Worm (Caenorhabditis elegans): Measurements from ENCODE around the gene ebp-3.

Gene ebp-3

ce11 chrV:18079163-18079562, 23.4 kb downstream of the ebp-3 start (continued):
- peak; percentile 67 for TF ChIP-seq attf-5 (GFP tag; optimal IDR thresholded peaks at IDR 0.05)
- peak; percentile 41; the same call in 1 of the 2 replicates for TF ChIP-seq D2030.7 (GFP tag; IDR thresholded peaks at IDR 0.05)
- peak; percentile 98 for TF ChIP-seq hmg-1.2 (GFP tag; IDR thresholded peaks at IDR 0.05)
- TF ChIP-seq tbp1 (GFP tag; optimal IDR thresholded peaks at IDR 0.05) = peak; percentile 13
- peak; percentile 21 for TF ChIP-seq nhr-80 (tag; optimal IDR thresholded peaks at IDR 0.05)

DNA sequence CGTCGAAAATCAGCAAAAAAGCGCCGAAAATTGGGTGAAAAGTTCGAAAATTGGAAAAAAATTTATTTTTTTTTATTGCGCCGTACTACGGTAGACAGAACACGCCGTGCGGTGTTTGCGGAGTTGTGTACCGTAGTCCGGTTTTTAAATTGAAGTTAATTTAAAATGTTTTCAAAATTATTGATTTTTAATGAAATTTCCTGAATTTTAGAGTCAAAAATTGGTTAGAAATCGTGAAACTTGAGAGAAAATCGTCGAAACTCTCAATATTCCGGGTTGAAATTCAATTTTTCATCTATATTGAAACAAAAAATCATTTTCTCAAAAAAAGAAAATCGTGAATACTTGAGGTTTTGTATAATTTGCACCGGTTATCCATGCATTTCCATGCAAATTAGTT, 26.1 kb downstream of the ebp-3 start, which contains the start of gene nova-1:
TSS of gene nova-1 (minus strand) at position 101 of the 400 bp plus-strand sequence.
- peak; percentile 78 for TF ChIP-seq lsl-1 (GFP tag; optimal IDR thresholded peaks at IDR 0.05)
- no peak for TF ChIP-seq efl-1 (GFP tag; optimal IDR thresholded peaks at IDR 0.05)
- TF ChIP-seq F33H1.4 (GFP tag; IDR thresholded peaks at IDR 0.05) = no peak

- no peak for TF ChIP-seq F22D6.2 (tag; optimal IDR thresholded peaks at IDR 0.05)
- peak; percentile 47 for TF ChIP-seq lin-54 (GFP tag; optimal IDR thresholded peaks at IDR 0.05)
- no peak for TF ChIP-seq chd-7 (tag; optimal IDR thresholded peaks at IDR 0.05)
- TF ChIP-seq Y53G8AR.9 (GFP tag; conservative IDR thresholded peaks at IDR 0.05) = 0 out of 2 replicates have a peak, but pooled peaks have one; percentile 42
- no peak for TF ChIP-seq Y67H2A.10 (GFP tag; conservative IDR thresholded peaks at IDR 0.05)
- no peak for TF ChIP-seq B0019.2 (GFP tag; conservative IDR thresholded peaks at IDR 0.05)
- TF ChIP-seq zfh-2 (GFP tag; conservative IDR thresholded peaks at IDR 0.05) = no peak
- TF ChIP-seq repo-1 (tag; optimal IDR thresholded peaks at IDR 0.05) = peak; percentile 14
- TF ChIP-seq let-607 (tag; optimal IDR thresholded peaks at IDR 0.05) = no peak
- TF ChIP-seq snpc-1.3 (tag; optimal IDR thresholded peaks at IDR 0.05; ENCODE audit: insufficient read depth) = no peak
- TF ChIP-seq F55B11.4 (tag; optimal IDR thresholded peaks at IDR 0.05; ENCODE audit: borderline replicate concordance, insufficient read depth) = no peak
- TF ChIP-seq bed-1 (GFP tag; IDR thresholded peaks at IDR 0.05) = no peak
- TF ChIP-seq mcd-1 (GFP tag; IDR thresholded peaks at IDR 0.05) = peak; percentile 27; the same call in 1 of the 2 replicates
- TF ChIP-seq aptf-3 (GFP tag; IDR thresholded peaks at IDR 0.05) = 0 out of 2 replicates have a peak, but pooled peaks have one; percentile 69
- no peak for TF ChIP-seq nhr-90 (tag; optimal IDR thresholded peaks at IDR 0.05)
- peak; percentile 81 for TF ChIP-seq lsl-1 (GFP tag; optimal IDR thresholded peaks at IDR 0.05)
- peak; percentile 61 for TF ChIP-seq D2030.7 (GFP tag; IDR thresholded peaks at IDR 0.05)
- TF ChIP-seq egl-44 (GFP tag; IDR thresholded peaks at IDR 0.05) = 0 out of 2 replicates have a peak, but pooled peaks have one; percentile 26
- no peak for TF ChIP-seq ceh-79 (tag; optimal IDR thresholded peaks at IDR 0.05)
- no peak for TF ChIP-seq him-1 (tag; optimal IDR thresholded peaks at IDR 0.05)
- TF ChIP-seq madf-3 (GFP tag; IDR thresholded peaks at IDR 0.05) = no peak
- TF ChIP-seq mxl-1 (tag; optimal IDR thresholded peaks at IDR 0.05) = no peak
- TF ChIP-seq lsy-27 (tag; optimal IDR thresholded peaks at IDR 0.05; ENCODE audit: borderline replicate concordance, insufficient read depth) = no peak
- no peak for TF ChIP-seq let-526 (GFP tag; IDR thresholded peaks at IDR 0.05)
- TF ChIP-seq gei-17 (GFP tag; optimal IDR thresholded peaks at IDR 0.05) = no peak
- TF ChIP-seq F57A8.1 (GFP tag; optimal IDR thresholded peaks at IDR 0.05) = no peak
- TF ChIP-seq dpff-1 (tag; optimal IDR thresholded peaks at IDR 0.05) = no peak
- TF ChIP-seq nhr-80 (tag; optimal IDR thresholded peaks at IDR 0.05) = no peak
- TF ChIP-seq F52B5.7 (tag; optimal IDR thresholded peaks at IDR 0.05) = no peak
- no peak for TF ChIP-seq ekl-4 (GFP tag; IDR thresholded peaks at IDR 0.05)
- no peak for TF ChIP-seq madf-8 (GFP tag; conservative IDR thresholded peaks at IDR 0.05)
- TF ChIP-seq akir-1 (GFP tag; optimal IDR thresholded peaks at IDR 0.05) = no peak
- peak; percentile 66; the same call in 1 of the 2 replicates for TF ChIP-seq Y95B8A.8 (GFP tag; IDR thresholded peaks at IDR 0.05)
- no peak for TF ChIP-seq nhr-27 (tag; optimal IDR thresholded peaks at IDR 0.05)
- TF ChIP-seq aptf-2 (GFP tag; conservative IDR thresholded peaks at IDR 0.05) = no peak
- TF ChIP-seq F23B12.7 (tag; optimal IDR thresholded peaks at IDR 0.05; ENCODE audit: insufficient read depth) = no peak
- 0 out of 2 replicates have a peak, but pooled peaks have one; percentile 14 for TF ChIP-seq egl-18 (GFP tag; IDR thresholded peaks at IDR 0.05)
- TF ChIP-seq tbp1 (GFP tag; optimal IDR thresholded peaks at IDR 0.05) = peak; percentile 56
These were observed 29.5 kb downstream of the ebp-3 start, which contains the start of gene fbxa-106 for ce11 chrV:18085150-18085833. Gene fbxa-106 (minus strand): TSS chrV:18085200.
